Fruit fly (Drosophila melanogaster) whole organism, wandering third instar larva: ENCODE measurements around the gene CG33521.

Experiments
- Abd-B ChIP-seq: fragments of >200 bp; optimal IDR thresholded peaks from 2 replicates; lab custom pipeline; 2017; ENCODE audit warnings: missing biosample characterization, missing genetic modification characterization
- CG32264 ChIP-seq: fragments of 200-800 bp; sonication (Bioruptor generic); optimal IDR thresholded peaks from 2 replicates; lab custom pipeline; 2016; ENCODE audit warnings: missing biosample characterization, missing genetic modification characterization
- CrebA ChIP-seq: fragments of 200-800 bp; sonication (Bioruptor generic); optimal IDR thresholded peaks from 2 replicates; lab custom pipeline; 2016; ENCODE audit warnings: missing biosample characterization, mild to moderate bottlenecking, missing genetic modification characterization, borderline replicate concordance
- Dfd ChIP-seq: fragments of >200 bp; optimal IDR thresholded peaks from 2 replicates; lab custom pipeline; 2017; ENCODE audit warnings: missing biosample characterization, missing genetic modification characterization
- Dif ChIP-seq: fragments of 200-275, 200-300 bp; sonication (Bioruptor generic); optimal IDR thresholded peaks from 2 replicates; lab custom pipeline; 2018; ENCODE audit warnings: missing biosample characterization, missing genetic modification characterization; ENCODE audit not compliant: partially characterized antibody
- GATAd ChIP-seq: sonication (Bioruptor generic); optimal IDR thresholded peaks from 2 replicates; lab custom pipeline; 2016; ENCODE audit warnings: missing biosample characterization, missing genetic modification characterization
- HLH106 ChIP-seq: fragments of 200-800 bp; optimal IDR thresholded peaks from 3 replicates; lab custom pipeline; 2019; ENCODE audit warnings: missing biosample characterization, mild to moderate bottlenecking, missing genetic modification characterization, moderate library complexity
- Hnf4 ChIP-seq: fragments of 200-800 bp; sonication (Bioruptor generic); optimal IDR thresholded peaks from 2 replicates; lab custom pipeline; 2016; ENCODE audit warnings: missing biosample characterization, mild to moderate bottlenecking, missing genetic modification characterization
- Hr78 ChIP-seq: fragments of >200 bp; optimal IDR thresholded peaks from 2 replicates; lab custom pipeline; 2017; ENCODE audit warnings: missing biosample characterization, missing genetic modification characterization
- Hr83 ChIP-seq: fragments of 200-300 bp; sonication (Bioruptor generic); optimal IDR thresholded peaks from 2 replicates; lab custom pipeline; 2016; ENCODE audit warnings: missing biosample characterization, mild to moderate bottlenecking, missing genetic modification characterization, moderate library complexity; ENCODE audit not compliant: poor library complexity, severe bottlenecking
- Jra ChIP-seq: sonication (Bioruptor generic); optimal IDR thresholded peaks from 2 replicates; lab custom pipeline; 2016; ENCODE audit warnings: missing biosample characterization, missing genetic modification characterization
- Myc ChIP-seq: fragments of >200 bp; optimal IDR thresholded peaks from 2 replicates; lab custom pipeline; 2017
- N ChIP-seq: fragments of >200 bp; optimal IDR thresholded peaks from 2 replicates; lab custom pipeline; 2018; ENCODE audit warnings: missing biosample characterization, missing external identifiers, missing genetic modification characterization
- OdsH ChIP-seq: fragments of 200-800 bp; sonication (Bioruptor generic); optimal IDR thresholded peaks from 2 replicates; lab custom pipeline; 2016; ENCODE audit warnings: missing biosample characterization, mild to moderate bottlenecking, missing genetic modification characterization
- Rel ChIP-seq, 2 experiments: fragments of 200-800 bp; sonication (Bioruptor generic) in 1 of 2; optimal IDR thresholded peaks; 2 replicates in 1 of 2; 3 replicates in 1 of 2; lab custom pipeline; 2016 to 2019; ENCODE audit warnings: mild to moderate bottlenecking in 2 of 2, missing biosample characterization in 2 of 2, missing genetic modification characterization in 2 of 2, moderate library complexity in 1 of 2
- Sp1 ChIP-seq: fragments of 200-800 bp; sonication (Bioruptor generic); optimal IDR thresholded peaks from 3 replicates; lab custom pipeline; 2019; ENCODE audit warnings: missing biosample characterization, mild to moderate bottlenecking, missing genetic modification characterization, moderate library complexity
- Vsx2 ChIP-seq: fragments of 200-300, 225-300 bp; sonication (Bioruptor generic); optimal IDR thresholded peaks from 2 replicates; lab custom pipeline; 2018; ENCODE audit warnings: missing biosample characterization, missing genetic modification characterization; ENCODE audit not compliant: partially characterized antibody
- br ChIP-seq: fragments of 200-800 bp; sonication (Bioruptor generic); optimal IDR thresholded peaks from 2 replicates; lab custom pipeline; 2016; ENCODE audit warnings: missing biosample characterization, missing genetic modification characterization
- dl ChIP-seq, 2 experiments: fragments of 175-275, 200-275 bp in 1 of 2; fragments of 200-275 bp in 1 of 2; sonication (Bioruptor generic); optimal IDR thresholded peaks; lab custom pipeline; 2018; ENCODE audit warnings: mild to moderate bottlenecking in 2 of 2, missing biosample characterization in 2 of 2, missing genetic modification characterization in 2 of 2, moderate library complexity in 2 of 2; ENCODE audit not compliant: partially characterized antibody in 2 of 2, insufficient read depth in 1 of 2
- dmrt93B ChIP-seq: fragments of 200-800 bp; sonication (Bioruptor generic); optimal IDR thresholded peaks from 2 replicates; lab custom pipeline; 2018; ENCODE audit warnings: missing biosample characterization, mild to moderate bottlenecking, missing genetic modification characterization
- ey ChIP-seq: fragments of 200-800 bp; sonication (Bioruptor generic); optimal IDR thresholded peaks from 2 replicates; lab custom pipeline; 2016; ENCODE audit warnings: missing biosample characterization, missing genetic modification characterization
- foxo ChIP-seq, 2 experiments: fragments of 200-800 bp; sonication (Bioruptor generic); optimal IDR thresholded peaks; 2 replicates in 1 of 2; 3 replicates in 1 of 2; lab custom pipeline; 2016 to 2017; ENCODE audit warnings: missing biosample characterization in 2 of 2, missing genetic modification characterization in 2 of 2
- fru ChIP-seq: fragments of 200-800 bp; sonication (Bioruptor generic); optimal IDR thresholded peaks from 3 replicates; lab custom pipeline; 2016; ENCODE audit warnings: missing biosample characterization, mild to moderate bottlenecking, missing genetic modification characterization
- h ChIP-seq: fragments of 200-800 bp; sonication (Bioruptor generic); optimal IDR thresholded peaks from 3 replicates; lab custom pipeline; 2016; ENCODE audit warnings: missing biosample characterization, mild to moderate bottlenecking, missing genetic modification characterization
- jim ChIP-seq: fragments of 175-275, 200-325 bp; sonication (Bioruptor generic); optimal IDR thresholded peaks from 2 replicates; lab custom pipeline; 2016; ENCODE audit warnings: missing biosample characterization, mild to moderate bottlenecking, missing genetic modification characterization
- lola ChIP-seq: fragments of >200 bp; optimal IDR thresholded peaks from 2 replicates; lab custom pipeline; 2017; ENCODE audit warnings: missing biosample characterization, missing genetic modification characterization
- pan ChIP-seq: fragments of >200 bp; optimal IDR thresholded peaks from 2 replicates; lab custom pipeline; 2017
- psq ChIP-seq: fragments of 200-800 bp; sonication (Bioruptor generic); optimal IDR thresholded peaks from 3 replicates; lab custom pipeline; 2017; ENCODE audit warnings: missing biosample characterization, mild to moderate bottlenecking, missing genetic modification characterization, moderate library complexity
- sv ChIP-seq: fragments of 200-800 bp; sonication (Bioruptor generic); optimal IDR thresholded peaks from 3 replicates; lab custom pipeline; 2016; ENCODE audit warnings: missing biosample characterization, missing genetic modification characterization
- tai ChIP-seq: sonication (Bioruptor generic); optimal IDR thresholded peaks from 2 replicates; lab custom pipeline; 2016; ENCODE audit warnings: missing biosample characterization, missing genetic modification characterization
- woc ChIP-seq: sonication (Bioruptor generic); optimal IDR thresholded peaks from 2 replicates; lab custom pipeline; 2016; ENCODE audit warnings: missing biosample characterization, mild to moderate bottlenecking, missing genetic modification characterization

CG33521 gene

dm6 chr4:1182809-1183208, 2.8 kb upstream of the CG33521 start:
- TF ChIP-seq dmrt93B (GFP tag; lab: Kevin White, UChicago), result no peak
- no peak for TF ChIP-seq Abd-B
- no peak for TF ChIP-seq psq
- TF ChIP-seq tai (GFP tag; lab: Kevin White, UChicago), result no peak
- TF ChIP-seq ey (GFP tag; lab: Kevin White, UChicago), result no peak
- no peak for TF ChIP-seq h (GFP tag; lab: Kevin White, UChicago)
- no peak for TF ChIP-seq jim (GFP tag; lab: Kevin White, UChicago)
- no peak for TF ChIP-seq foxo (GFP tag; optimal IDR thresholded peaks at IDR 0.05; lab: Kevin White, UChicago)
- no peak for TF ChIP-seq Hr83
- no peak for TF ChIP-seq Hnf4
- no peak for TF ChIP-seq OdsH
- no peak for TF ChIP-seq Dfd (GFP tag; lab: Kevin White, UChicago)
- no peak for TF ChIP-seq GATAd
- TF ChIP-seq Hr78 (GFP tag; lab: Kevin White, UChicago), result no peak
- TF ChIP-seq, all 38 proteins: peak for 0

dm6 chr4:1186828-1187227, 1.3 kb downstream of the CG33521 start:
- no peak for TF ChIP-seq Hnf4
- no peak for TF ChIP-seq woc (GFP tag; lab: Kevin White, UChicago)
- TF ChIP-seq HLH106 (tag; lab: Kevin White, UChicago), result no peak
- TF ChIP-seq CG32264 (GFP tag; lab: Kevin White, UChicago), result no peak
- no peak for TF ChIP-seq Rel (GFP tag; optimal IDR thresholded peaks at IDR 0.05; lab: Kevin White, UChicago)
- TF ChIP-seq Rel (tag; optimal IDR thresholded peaks at IDR 0.05; lab: Kevin White, UChicago), result no peak
- TF ChIP-seq dl (GFP tag; optimal IDR thresholded peaks at IDR 0.05; lab: Kevin White, UChicago; ENCODE audit: insufficient read depth in 1 of 2, partially characterized antibody in 2 of 2), result no peak
- no peak for TF ChIP-seq Dfd (GFP tag; lab: Kevin White, UChicago)
- no peak for TF ChIP-seq CrebA
- no peak for TF ChIP-seq Vsx2 (GFP tag; lab: Kevin White, UChicago)
- no peak for TF ChIP-seq Myc (lab: Kevin White, UChicago)
- no peak for TF ChIP-seq tai (GFP tag; lab: Kevin White, UChicago)
- TF ChIP-seq sv (GFP tag; lab: Kevin White, UChicago), result no peak
- TF ChIP-seq OdsH, result no peak
- TF ChIP-seq foxo (GFP tag; optimal IDR thresholded peaks at IDR 0.05; lab: Kevin White, UChicago), result no peak

DNA sequence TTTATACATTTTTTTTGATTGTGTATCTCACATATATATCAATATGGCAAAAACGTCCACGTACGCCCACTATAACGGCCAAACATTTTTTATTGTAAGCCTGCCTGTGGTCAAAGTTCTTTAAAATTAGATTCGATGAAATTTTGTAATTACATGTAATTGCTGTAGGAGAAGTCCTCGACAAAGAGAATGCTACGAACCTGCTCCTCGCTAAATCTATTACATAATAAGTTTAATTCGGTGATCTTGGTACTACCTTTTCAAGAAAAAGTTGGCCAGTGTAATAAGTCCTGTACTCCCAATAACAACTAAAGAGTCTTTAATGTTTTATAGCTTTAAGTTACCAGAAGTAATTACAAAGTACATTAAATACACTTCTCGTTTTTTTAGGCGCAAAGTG, 6.1 kb downstream of the CG33521 start:
- TF ChIP-seq fru (GFP tag; lab: Kevin White, UChicago), result no peak
- TF ChIP-seq br (GFP tag; lab: Kevin White, UChicago), result no peak

DNA sequence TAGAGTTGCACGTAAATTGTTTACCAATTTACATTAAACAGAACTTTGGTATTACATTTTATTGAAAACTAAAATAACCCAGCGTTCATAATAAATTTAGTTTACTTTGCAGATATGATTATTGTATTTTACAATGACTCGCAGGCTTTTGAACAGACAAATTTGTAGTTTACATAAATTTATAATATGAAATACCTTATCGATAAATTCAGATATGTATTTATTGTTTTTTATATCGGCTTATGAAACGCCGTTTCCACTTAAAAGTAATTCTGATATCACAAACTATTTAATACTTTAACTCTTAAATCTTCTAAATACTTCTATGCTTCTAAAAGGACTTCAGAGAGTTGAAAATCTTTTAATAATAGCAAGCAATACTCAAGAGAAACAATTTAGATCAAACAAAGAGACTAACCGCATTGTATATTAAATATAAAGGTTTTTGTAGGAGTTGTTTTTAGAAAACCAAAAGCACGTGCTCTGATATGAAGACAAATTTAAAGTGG, 11.1 kb downstream of the CG33521 start, which contains the start of gene PIP4K:
Gene PIP4K (minus strand): TSS at position 196 of the 509 bp plus-strand sequence.
- TF ChIP-seq Dif (GFP tag; lab: Kevin White, UChicago) (no peak), dmrt93B (GFP tag; lab: Kevin White, UChicago) (no peak), CrebA (no peak), Myc (lab: Kevin White, UChicago) (peak; percentile 48), pan (no peak), woc (GFP tag; lab: Kevin White, UChicago) (peak; percentile 33), OdsH (no peak), jim (GFP tag; lab: Kevin White, UChicago) (no peak), Rel (GFP tag; optimal IDR thresholded peaks at IDR 0.05; lab: Kevin White, UChicago) (no peak), Rel (tag; optimal IDR thresholded peaks at IDR 0.05; lab: Kevin White, UChicago) (no peak), N (GFP tag; lab: Kevin White, UChicago) (peak; percentile 58), Hnf4 (peak; percentile 2)
- TF ChIP-seq, all 38 proteins: peak for 4

DNA sequence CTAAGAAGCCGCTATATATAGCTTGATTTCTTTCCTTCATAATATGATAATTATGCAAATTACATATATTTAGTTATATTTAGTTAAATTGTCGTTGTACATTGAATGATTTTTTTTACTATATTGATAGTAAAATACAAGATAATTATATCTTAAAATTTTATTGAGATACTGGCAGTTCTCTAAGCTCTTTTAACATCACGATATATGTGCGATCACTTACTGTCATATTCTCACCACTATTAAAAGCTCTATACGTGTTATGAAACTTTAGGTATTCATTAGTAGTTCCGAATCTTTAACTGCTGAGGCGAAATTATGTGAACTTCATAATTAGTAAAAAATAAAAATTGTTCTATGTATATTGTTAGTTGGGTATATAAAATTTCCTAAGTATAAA, 13.0 kb downstream of the CG33521 start, which contains the start of gene Mitf:
Gene Mitf (plus strand): TSS at position 254 of the 400 bp plus-strand sequence.
- TF ChIP-seq ey (GFP tag; lab: Kevin White, UChicago) (no peak), woc (GFP tag; lab: Kevin White, UChicago) (peak; percentile 5)
- TF ChIP-seq, all 38 proteins: peak for 1

DNA sequence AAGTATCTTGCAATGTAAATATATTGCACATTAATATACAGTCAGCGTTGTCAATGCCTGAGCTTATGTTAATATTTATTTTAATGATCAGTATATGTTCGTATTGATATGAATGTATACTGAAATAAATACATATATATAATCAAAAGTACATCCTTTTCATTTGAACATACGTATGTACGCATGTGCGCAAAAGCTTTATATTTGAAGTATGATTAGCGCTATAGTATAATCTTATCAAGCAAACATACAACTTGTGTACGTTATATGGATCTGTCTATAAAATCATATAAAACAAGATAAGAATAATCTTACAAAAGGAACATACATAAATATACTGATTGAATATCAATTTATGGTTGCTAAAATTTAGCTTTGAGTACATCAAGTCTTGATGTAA, 13.6 kb downstream of the CG33521 start:
- TF ChIP-seq Hnf4 (peak; percentile 11), Hr83 (no peak), Jra (GFP tag; lab: Kevin White, UChicago) (no peak), dl (GFP tag; optimal IDR thresholded peaks at IDR 0.05; lab: Kevin White, UChicago; ENCODE audit: insufficient read depth in 1 of 2, partially characterized antibody in 2 of 2) (no peak), Hr78 (GFP tag; lab: Kevin White, UChicago) (no peak), CrebA (peak; percentile 55), Sp1 (GFP tag; lab: Kevin White, UChicago) (peak; percentile 40), lola (GFP tag; lab: Kevin White, UChicago) (no peak), foxo (GFP tag; optimal IDR thresholded peaks at IDR 0.05; lab: Kevin White, UChicago) (no peak), jim (GFP tag; lab: Kevin White, UChicago) (no peak)
- TF ChIP-seq, all 38 proteins: peak for 3
